Fruit fly (Drosophila melanogaster) whole organism, embryonic: ENCODE measurements around the gene CG7530.
A peak's percentile ranks its signal among the peaks of the same experiment; 100 is the strongest.

Experiments
- Atf-2 ChIP-seq: fragments of 200-800 bp; sonication (Bioruptor generic); optimal IDR thresholded peaks from 2 replicates; lab custom pipeline; 2016; ENCODE audit warnings: missing biosample characterization, missing genetic modification characterization
- B-H2 ChIP-seq: fragments of 200-800 bp; sonication (Bioruptor generic); optimal IDR thresholded peaks from 2 replicates; lab custom pipeline; 2018; ENCODE audit warnings: missing biosample characterization, mild to moderate bottlenecking, missing genetic modification characterization
- Bgb ChIP-seq: fragments of 200-800 bp; sonication (Bioruptor generic); IDR thresholded peaks from 2 replicates; pipeline ENCODE4 v1.3.6; 2022; ENCODE audit warnings: missing biosample characterization, missing genetic modification characterization; ENCODE audit not compliant: partially characterized antibody
- CG11504 ChIP-seq: fragments of 200-800 bp; sonication (Bioruptor generic); optimal IDR thresholded peaks from 3 replicates; lab custom pipeline; 2019; ENCODE audit warnings: missing biosample characterization, mild to moderate bottlenecking, missing genetic modification characterization, moderate library complexity
- CG12155 ChIP-seq: fragments of 200-800 bp; sonication (Bioruptor generic); optimal IDR thresholded peaks from 3 replicates; lab custom pipeline; 2016; ENCODE audit warnings: missing biosample characterization, missing genetic modification characterization
- CG12236 ChIP-seq: fragments of 200-800 bp; sonication (Bioruptor generic); optimal IDR thresholded peaks from 2 replicates; lab custom pipeline; 2016; ENCODE audit warnings: missing biosample characterization, missing genetic modification characterization
- CG1233 ChIP-seq: fragments of 200-800 bp; sonication (Bioruptor generic); optimal IDR thresholded peaks from 4 replicates; lab custom pipeline; 2018; ENCODE audit warnings: missing biosample characterization, mild to moderate bottlenecking, missing genetic modification characterization
- CG12769 ChIP-seq: fragments of 200-800 bp; sonication (Bioruptor generic); optimal IDR thresholded peaks from 2 replicates; lab custom pipeline; 2019; ENCODE audit warnings: missing biosample characterization, mild to moderate bottlenecking, missing genetic modification characterization, moderate library complexity
- CG13296 ChIP-seq: fragments of 200-800 bp; sonication (Bioruptor generic); optimal IDR thresholded peaks from 3 replicates; lab custom pipeline; 2018; ENCODE audit warnings: missing biosample characterization, mild to moderate bottlenecking, missing genetic modification characterization
- CG15696 ChIP-seq: fragments of 200-800 bp; sonication (Bioruptor generic); optimal IDR thresholded peaks from 2 replicates; lab custom pipeline; 2019; ENCODE audit warnings: missing biosample characterization, mild to moderate bottlenecking, missing genetic modification characterization, moderate library complexity
- CG17328 ChIP-seq: fragments of 200-800 bp; sonication (Bioruptor generic); IDR thresholded peaks from 2 replicates; pipeline ENCODE4 v1.3.6; 2022; ENCODE audit warnings: missing biosample characterization, missing genetic modification characterization
- CG17829 ChIP-seq: fragments of 200-800 bp; optimal IDR thresholded peaks from 2 replicates; lab custom pipeline; 2019; ENCODE audit warnings: missing biosample characterization, mild to moderate bottlenecking, missing genetic modification characterization, moderate library complexity
- CG2116 ChIP-seq: fragments of 200-800 bp; sonication (Bioruptor generic); optimal IDR thresholded peaks from 3 replicates; lab custom pipeline; 2018; ENCODE audit warnings: missing biosample characterization, mild to moderate bottlenecking, missing genetic modification characterization
- CG2129 ChIP-seq: fragments of 200-800 bp; sonication (Bioruptor generic); IDR thresholded peaks from 2 replicates; pipeline ENCODE4 v1.3.6; 2022; ENCODE audit warnings: missing biosample characterization, missing genetic modification characterization; ENCODE audit not compliant: partially characterized antibody
- CG2202 ChIP-seq: fragments of 200-800 bp; sonication (Bioruptor generic); optimal IDR thresholded peaks from 2 replicates; lab custom pipeline; 2018; ENCODE audit warnings: missing biosample characterization, mild to moderate bottlenecking, missing genetic modification characterization
- CG3281 ChIP-seq: fragments of 200-800 bp; sonication (Bioruptor generic); optimal IDR thresholded peaks from 3 replicates; lab custom pipeline; 2017; ENCODE audit warnings: missing biosample characterization, mild to moderate bottlenecking, missing genetic modification characterization
- CG33213 ChIP-seq: fragments of 200-800 bp; sonication (Bioruptor generic); optimal IDR thresholded peaks from 3 replicates; lab custom pipeline; 2016; ENCODE audit warnings: missing biosample characterization, missing genetic modification characterization
- CG34224 ChIP-seq: fragments of 200-800 bp; sonication (Bioruptor generic); IDR thresholded peaks from 3 replicates; pipeline ENCODE4 v1.3.6; 2022; ENCODE audit warnings: missing biosample characterization, missing genetic modification characterization; ENCODE audit not compliant: partially characterized antibody
- CG43689 ChIP-seq: fragments of 200-800 bp; sonication (Bioruptor generic); IDR thresholded peaks from 2 replicates; pipeline ENCODE4 v1.3.6; 2022; ENCODE audit warnings: missing biosample characterization, missing genetic modification characterization
- CG4617 ChIP-seq: fragments of 200-800 bp; sonication (Bioruptor generic); optimal IDR thresholded peaks from 3 replicates; lab custom pipeline; 2016; ENCODE audit warnings: missing biosample characterization, missing genetic modification characterization, borderline replicate concordance
- CG6175 ChIP-seq: fragments of 200-800 bp; sonication (Bioruptor generic); IDR thresholded peaks from 3 replicates; pipeline ENCODE4 v1.3.6; 2022; ENCODE audit warnings: missing biosample characterization, missing genetic modification characterization
- CG6689 ChIP-seq: fragments of 200-800 bp; sonication (Bioruptor generic); IDR thresholded peaks from 2 replicates; pipeline ENCODE4 v1.3.6; 2022; ENCODE audit warnings: missing biosample characterization, missing genetic modification characterization
- CG8281 ChIP-seq: fragments of 200-800 bp; sonication (Bioruptor generic); optimal IDR thresholded peaks from 2 replicates; lab custom pipeline; 2018; ENCODE audit warnings: missing biosample characterization, mild to moderate bottlenecking, missing genetic modification characterization, moderate library complexity
- CHES-1-like ChIP-seq: fragments of 200-800 bp; sonication (Bioruptor generic); optimal IDR thresholded peaks from 2 replicates; lab custom pipeline; 2016; ENCODE audit warnings: missing biosample characterization, missing genetic modification characterization
- Dbx ChIP-seq: fragments of 200-800 bp; sonication (Bioruptor generic); IDR thresholded peaks from 3 replicates; pipeline ENCODE4 v1.3.6; 2022; ENCODE audit warnings: missing biosample characterization, missing genetic modification characterization
- Dll ChIP-seq: fragments of 200-800 bp; sonication (Bioruptor generic); IDR thresholded peaks from 4 replicates; pipeline ENCODE4 v1.3.6; 2022; ENCODE audit warnings: missing biosample characterization, missing genetic modification characterization; ENCODE audit not compliant: partially characterized antibody
- Drgx ChIP-seq: fragments of 200-800 bp; sonication (Bioruptor generic); IDR thresholded peaks from 2 replicates; pipeline ENCODE4 v1.3.6; 2022; ENCODE audit warnings: missing biosample characterization, missing genetic modification characterization
- E2f2 ChIP-seq: fragments of 200-800 bp; sonication (Bioruptor generic); IDR thresholded peaks from 2 replicates; pipeline ENCODE4 v1.3.6; 2022; ENCODE audit warnings: missing biosample characterization, missing genetic modification characterization
- Ets97D ChIP-seq: fragments of 200-800 bp; sonication (Bioruptor generic); optimal IDR thresholded peaks from 3 replicates; lab custom pipeline; 2016; ENCODE audit warnings: missing biosample characterization, missing genetic modification characterization
- Hr3 ChIP-seq: fragments of 200-800 bp; sonication (Bioruptor generic); optimal IDR thresholded peaks from 3 replicates; lab custom pipeline; 2016; ENCODE audit warnings: missing biosample characterization, missing genetic modification characterization
- Lhr ChIP-seq: fragments of 200-800 bp; sonication (Bioruptor generic); optimal IDR thresholded peaks from 3 replicates; lab custom pipeline; 2017; ENCODE audit warnings: mild to moderate bottlenecking, missing biosample characterization, missing genetic modification reagents, missing genetic modification characterization
- Lim3 ChIP-seq: fragments of 200-800 bp; sonication (Bioruptor generic); IDR thresholded peaks from 2 replicates; pipeline ENCODE4 v1.3.6; 2022; ENCODE audit warnings: missing biosample characterization, missing genetic modification characterization
- Med ChIP-seq: fragments of 200-800 bp; sonication (Bioruptor generic); peaks from one replicate; lab custom pipeline; 2016; ENCODE audit warnings: missing biosample characterization, missing genetic modification characterization, mild to moderate bottlenecking, inconsistent platforms, moderate library complexity
- Mrtf ChIP-seq: fragments of 200-800 bp; sonication (Bioruptor generic); IDR thresholded peaks from 3 replicates; pipeline ENCODE4 v1.3.6; 2022; ENCODE audit warnings: missing biosample characterization, missing genetic modification characterization
- Optix ChIP-seq: fragments of 200-800 bp; sonication (Bioruptor generic); IDR thresholded peaks from 3 replicates; pipeline ENCODE4 v1.3.6; 2022; ENCODE audit warnings: missing biosample characterization, missing genetic modification characterization
- Xrp1 ChIP-seq: fragments of 200-800 bp; sonication (Bioruptor generic); IDR thresholded peaks from 2 replicates; pipeline ENCODE4 v1.3.6; 2022; ENCODE audit warnings: missing biosample characterization, missing genetic modification characterization
- ab ChIP-seq: fragments of 200-800 bp; sonication (Bioruptor generic); optimal IDR thresholded peaks from 2 replicates; lab custom pipeline; 2016; ENCODE audit warnings: missing biosample characterization, missing genetic modification characterization
- az2 ChIP-seq: fragments of 200-800 bp; sonication (Bioruptor generic); optimal IDR thresholded peaks from 3 replicates; lab custom pipeline; 2016; ENCODE audit warnings: missing biosample characterization, missing genetic modification characterization
- bigmax ChIP-seq: fragments of 200-800 bp; sonication (Bioruptor generic); optimal IDR thresholded peaks from 2 replicates; lab custom pipeline; 2018; ENCODE audit warnings: missing biosample characterization, mild to moderate bottlenecking, missing genetic modification characterization
- chinmo ChIP-seq: fragments of 200-800 bp; sonication (Bioruptor generic); IDR thresholded peaks from 4 replicates; pipeline ENCODE4 v1.3.6; 2022; ENCODE audit warnings: missing biosample characterization, missing genetic modification characterization; ENCODE audit not compliant: partially characterized antibody
- chm ChIP-seq: fragments of 200-800 bp; sonication (Bioruptor generic); IDR thresholded peaks from 2 replicates; pipeline ENCODE4 v1.3.6; 2022; ENCODE audit warnings: missing biosample characterization, missing genetic modification characterization
- dysf ChIP-seq: fragments of 200-800 bp; sonication (Bioruptor generic); IDR thresholded peaks from 3 replicates; pipeline ENCODE4 v1.3.6; 2022; ENCODE audit warnings: missing biosample characterization, missing genetic modification characterization
- eve ChIP-seq, 2 experiments: fragments of >200 bp; optimal IDR thresholded peaks; 2 replicates each; lab custom pipeline; 2017; ENCODE audit warnings: missing biosample characterization in 2 of 2, missing genetic modification characterization in 2 of 2
- gfzf ChIP-seq: fragments of 200-800 bp; sonication (Bioruptor generic); optimal IDR thresholded peaks from 2 replicates; lab custom pipeline; 2016; ENCODE audit warnings: missing biosample characterization, mild to moderate bottlenecking, missing genetic modification characterization, moderate library complexity
- insv ChIP-seq, 2 experiments: fragments of 200-800 bp; sonication (Bioruptor generic); optimal IDR thresholded peaks; 3 replicates each; lab custom pipeline; 2016 to 2018; ENCODE audit warnings: missing biosample characterization in 2 of 2, missing genetic modification characterization in 2 of 2
- ken ChIP-seq: fragments of 200-800 bp; sonication (Bioruptor generic); IDR thresholded peaks from 3 replicates; pipeline ENCODE4 v1.3.6; 2022; ENCODE audit warnings: missing biosample characterization, missing genetic modification characterization
- mirr ChIP-seq: fragments of 200-800 bp; sonication (Bioruptor generic); optimal IDR thresholded peaks from 3 replicates; lab custom pipeline; 2018; ENCODE audit warnings: missing biosample characterization, mild to moderate bottlenecking, missing genetic modification characterization
- nerfin-1 ChIP-seq: fragments of 200-800 bp; sonication (Bioruptor generic); optimal IDR thresholded peaks from 3 replicates; lab custom pipeline; 2019; ENCODE audit warnings: missing biosample characterization, mild to moderate bottlenecking, missing genetic modification characterization, moderate library complexity
- slbo ChIP-seq: fragments of 200-800 bp; sonication (Bioruptor generic); IDR thresholded peaks from 2 replicates; pipeline ENCODE4 v1.3.6; 2022; ENCODE audit warnings: missing biosample characterization, missing genetic modification characterization

The CG7530 gene

dm6 chr3R:14714147-14714903, 17.0 kb downstream of the CG7530 start (continued):
- TF ChIP-seq Dll (GFP tag; lab: Robert Waterston, UW) (no peak), chinmo (GFP tag; lab: Robert Waterston, UW) (peak; percentile 84; the same call in 3 of the 4 replicates), CG13296 (GFP tag; lab: Kevin White, UChicago) (no peak), CG43689 (GFP tag; lab: Robert Waterston, UW) (no peak), CG12769 (tag; lab: Kevin White, UChicago) (peak; percentile 46), B-H2 (no peak), CG11504 (peak; percentile 85), CG15696 (tag; lab: Kevin White, UChicago) (peak; percentile 91), Lim3 (no peak), Atf-2 (no peak), CHES-1-like (GFP tag; lab: Kevin White, UChicago) (no peak), CG4617 (GFP tag; lab: Kevin White, UChicago) (no peak), slbo (GFP tag; lab: Robert Waterston, UW) (no peak), CG3281 (peak; percentile 9), Drgx (GFP tag; lab: Robert Waterston, UW) (no peak), Lhr (GFP tag; lab: Kevin White, UChicago) (no peak), ab (no peak), Xrp1 (GFP tag; lab: Robert Waterston, UW) (peak; percentile 79), CG17829 (tag; lab: Kevin White, UChicago) (peak; percentile 91), Med (peak; percentile 69), CG12236 (no peak), CG6689 (GFP tag; lab: Robert Waterston, UW) (peak; percentile 70; the same call in 1 of the 2 replicates), Hr3 (GFP tag; lab: Kevin White, UChicago) (peak; percentile 63), Dbx (GFP tag; lab: Robert Waterston, UW) (no peak), CG2116 (no peak), Mrtf (GFP tag; lab: Robert Waterston, UW) (no peak), mirr (GFP tag; lab: Kevin White, UChicago) (no peak), CG17328 (GFP tag; lab: Robert Waterston, UW) (peak; percentile 54; the same call in 1 of the 2 replicates), dysf (GFP tag; lab: Robert Waterston, UW) (peak; percentile 25; the same call in 1 of the 3 replicates), E2f2 (GFP tag; lab: Robert Waterston, UW) (no peak; the same call in 1 of the 2 replicates), chm (GFP tag; lab: Robert Waterston, UW) (peak; percentile 86), gfzf (GFP tag; lab: Kevin White, UChicago) (no peak), CG8281 (tag; lab: Kevin White, UChicago) (peak; percentile 34), CG2129 (no peak), az2 (GFP tag; lab: Kevin White, UChicago) (no peak), ken (GFP tag; lab: Robert Waterston, UW) (no peak), CG2202 (no peak), eve (GFP tag; optimal IDR thresholded peaks at IDR 0.05; lab: Kevin White, UChicago) (no peak), CG6175 (0 out of 3 replicates have a peak, but pooled peaks have one; percentile 34), CG12155 (peak; percentile 9), CG33213 (GFP tag; lab: Kevin White, UChicago) (no peak), nerfin-1 (tag; lab: Kevin White, UChicago) (no peak), Ets97D (no peak), insv (GFP tag; optimal IDR thresholded peaks at IDR 0.05; lab: Kevin White, UChicago) (peak in 1 of 2 experiments; percentile 18), bigmax (no peak), CG34224 (GFP tag; lab: Robert Waterston, UW) (no peak), CG1233 (peak; percentile 73), Optix (no peak), Bgb (GFP tag; lab: Robert Waterston, UW) (no peak)
